Worm (Caenorhabditis elegans): ENCODE results near the gene lgc-10.

ce11 chrIV:6441601-6442000, 15.8 kb downstream of the lgc-10 start, which contains the start of gene Y73B6BL.31:
- TF ChIP-seq tbx-2 (tag; optimal IDR thresholded peaks at IDR 0.05), result no peak
- no peak for TF ChIP-seq unc-55 (GFP tag; optimal IDR thresholded peaks at IDR 0.05)
- no peak for TF ChIP-seq hlh-30 (tag; optimal IDR thresholded peaks at IDR 0.05; ENCODE audit: insufficient read depth)
- no peak for TF ChIP-seq dmd-4 (tag; optimal IDR thresholded peaks at IDR 0.05; ENCODE audit: borderline replicate concordance)
- TF ChIP-seq pha-4 (tag; optimal IDR thresholded peaks at IDR 0.05), result no peak
- no peak for TF ChIP-seq dve-1 (tag; optimal IDR thresholded peaks at IDR 0.05)
- no peak for TF ChIP-seq fkh-10 (GFP tag; optimal IDR thresholded peaks at IDR 0.05)
- TF ChIP-seq hlh-13 (GFP tag; optimal IDR thresholded peaks at IDR 0.05), result no peak

Data from whole organism, late embryonic.